Fruit fly (Drosophila melanogaster): ENCODE data around the gene CG14810.

CG14810 gene

dm6 chrX:1774347-1774829 lies 45.8 kb downstream of the CG14810 start (continued):
- TF ChIP-seq Oaz (GFP tag; IDR thresholded peaks at IDR 0.05) (no peak), Trl (optimal IDR thresholded peaks at IDR 0.05) (peak; percentile 24 to 38), Trl (GFP tag; optimal IDR thresholded peaks at IDR 0.05) (no peak), eyg (GFP tag; optimal IDR thresholded peaks at IDR 0.05) (no peak), CG9932 (GFP tag; IDR thresholded peaks at IDR 0.05) (no peak), crc (GFP tag; optimal IDR thresholded peaks at IDR 0.05) (no peak), psq (GFP tag; optimal IDR thresholded peaks at IDR 0.05) (no peak), sim (GFP tag; IDR thresholded peaks at IDR 0.05) (no peak), Pdp1 (GFP tag; optimal IDR thresholded peaks at IDR 0.05) (peak in 1 of 2 experiments; percentile 57), eve (GFP tag; optimal IDR thresholded peaks at IDR 0.05) (no peak)

DNA sequence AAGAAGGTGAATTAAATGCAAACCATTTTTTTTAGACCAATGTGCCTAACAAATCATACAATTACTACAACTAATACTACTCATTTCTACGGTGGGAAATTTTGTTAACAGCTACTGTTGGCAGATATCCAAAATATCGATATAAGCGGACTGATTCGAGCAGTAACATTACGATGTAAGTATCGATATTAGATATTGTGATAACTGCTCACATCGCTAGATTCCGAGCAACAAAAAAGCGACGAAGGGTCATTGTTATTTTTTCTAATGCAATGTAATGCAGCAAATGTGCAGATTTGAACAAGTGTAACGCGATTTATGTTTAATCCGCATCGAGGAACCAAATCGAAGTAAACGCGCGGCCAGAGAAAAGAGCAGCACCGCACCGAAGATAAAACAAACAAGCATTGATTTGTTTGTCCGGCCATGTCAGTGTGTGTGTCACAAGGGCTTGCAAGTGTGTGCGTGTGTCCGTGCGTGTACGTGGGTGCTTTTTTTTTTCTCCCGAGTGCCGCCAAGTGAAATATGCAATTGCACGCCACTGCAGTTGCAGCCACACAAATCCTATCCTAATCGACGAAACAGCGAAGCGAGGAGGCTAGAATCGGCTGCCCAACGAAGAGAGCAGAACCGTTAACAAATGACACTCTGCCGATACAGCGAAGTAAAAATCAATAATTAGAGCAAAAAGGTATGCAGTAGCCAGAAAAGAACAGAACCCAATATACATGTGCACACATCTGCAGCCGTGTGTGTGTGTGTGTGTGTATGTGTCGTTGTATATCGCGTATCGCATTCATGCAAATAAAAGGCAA lies 46.4 kb downstream of the CG14810 start, which contains the start of the genes prage and Adar:
prage (plus strand) TSS at position 188 of the 815 bp plus-strand sequence.
Adar (plus strand) TSS at position 194 of the 815 bp plus-strand sequence.
- TF ChIP-seq amos (GFP tag; IDR thresholded peaks at IDR 0.05; ENCODE audit: partially characterized antibody) (peak; percentile 84), CG7271 (tag; optimal IDR thresholded peaks at IDR 0.05) (no peak), jing (GFP tag; optimal IDR thresholded peaks at IDR 0.05) (no peak), cwo (GFP tag; optimal IDR thresholded peaks at IDR 0.05) (no peak), cg (GFP tag; optimal IDR thresholded peaks at IDR 0.05) (peak; percentile 87), CG11085 (GFP tag; IDR thresholded peaks at IDR 0.05) (no peak), CG14441 (GFP tag; IDR thresholded peaks at IDR 0.05) (0 out of 2 replicates have a peak, but pooled peaks have one; percentile 9), BEAF-32 (GFP tag; optimal IDR thresholded peaks at IDR 0.05) (peak; percentile 77), Vsx1 (GFP tag; optimal IDR thresholded peaks at IDR 0.05) (no peak), sna (GFP tag; IDR thresholded peaks at IDR 0.05; ENCODE audit: partially characterized antibody) (peak; percentile 49), Dfd (GFP tag; optimal IDR thresholded peaks at IDR 0.05) (no peak), Sry-δ (GFP tag; optimal IDR thresholded peaks at IDR 0.05) (peak; percentile 90), CG8765 (GFP tag; IDR thresholded peaks at IDR 0.05) (no peak), CG30020 (tag; optimal IDR thresholded peaks at IDR 0.05) (no peak), CG11247 (GFP tag; IDR thresholded peaks at IDR 0.05) (no peak), Aef1 (GFP tag; IDR thresholded peaks at IDR 0.05) (peak; percentile 34; the same call in 1 of the 3 replicates), CG9727 (GFP tag; optimal IDR thresholded peaks at IDR 0.05) (no peak), CG14014 (GFP tag; IDR thresholded peaks at IDR 0.05) (no peak), Poxn (GFP tag; IDR thresholded peaks at IDR 0.05) (no peak), CG8478 (optimal IDR thresholded peaks at IDR 0.05) (peak; percentile 67), prd (optimal IDR thresholded peaks at IDR 0.05) (no peak), prd (GFP tag; IDR thresholded peaks at IDR 0.05) (no peak), Bteb2 (GFP tag; optimal IDR thresholded peaks at IDR 0.05) (no peak), dimm (GFP tag; IDR thresholded peaks at IDR 0.05) (no peak), CG13775 (GFP tag; optimal IDR thresholded peaks at IDR 0.05) (no peak), onecut (GFP tag; IDR thresholded peaks at IDR 0.05) (peak; percentile 88), Dll (GFP tag; IDR thresholded peaks at IDR 0.05; ENCODE audit: partially characterized antibody) (peak; percentile 74), slou (GFP tag; optimal IDR thresholded peaks at IDR 0.05) (no peak), CG31388 (GFP tag; optimal IDR thresholded peaks at IDR 0.05) (no peak), CG42726 (GFP tag; IDR thresholded peaks at IDR 0.05; ENCODE audit: partially characterized antibody) (peak; percentile 49; the same call in 1 of the 2 replicates), org-1 (GFP tag; optimal IDR thresholded peaks at IDR 0.05) (no peak), CTCF (GFP tag; optimal IDR thresholded peaks at IDR 0.05) (peak; percentile 10), CG1233 (GFP tag; optimal IDR thresholded peaks at IDR 0.05) (no peak), Lim3 (GFP tag; IDR thresholded peaks at IDR 0.05) (no peak), p53 (GFP tag; optimal IDR thresholded peaks at IDR 0.05) (peak; percentile 15), CG8388 (GFP tag; optimal IDR thresholded peaks at IDR 0.05) (peak; percentile 98), kni (GFP tag; optimal IDR thresholded peaks at IDR 0.05) (peak; percentile 14), CG10979 (tag; optimal IDR thresholded peaks at IDR 0.05) (no peak), BtbVII (GFP tag; optimal IDR thresholded peaks at IDR 0.05) (no peak), CG10267 (tag; optimal IDR thresholded peaks at IDR 0.05) (no peak)

All from whole organism, embryonic.